Worm (Caenorhabditis elegans) whole organism, L3 larva: ENCODE results near the gene srz-103.

Experiments
- egl-27 ChIP-seq: sonication (generic microtip); optimal IDR thresholded peaks from 4 replicates; lab custom pipeline; 2017; ENCODE audit warnings: missing biosample characterization, missing genetic modification reagents, missing genetic modification characterization
- elt-2 ChIP-seq: sonication (generic microtip); optimal IDR thresholded peaks from 2 replicates; lab custom pipeline; 2016; ENCODE audit warnings: missing genetic modification reagents, mild to moderate bottlenecking, missing genetic modification characterization, missing compliant biosample characterization
- mdl-1 ChIP-seq: fragments of 150-350 bp; optimal IDR thresholded peaks from 2 replicates; lab custom pipeline; 2014; ENCODE audit warnings: missing biosample characterization, missing genetic modification characterization
- nhr-12 ChIP-seq: fragments of 150-350 bp; optimal IDR thresholded peaks from 2 replicates; lab custom pipeline; 2014; ENCODE audit warnings: missing biosample characterization, missing genetic modification characterization
- pqm-1 ChIP-seq: fragments of 150-350 bp; optimal IDR thresholded peaks from 2 replicates; lab custom pipeline; 2017; ENCODE audit warnings: missing biosample characterization, missing genetic modification characterization, inconsistent platforms
- unc-62 ChIP-seq: fragments of 150-350 bp; sonication (generic microtip); optimal IDR thresholded peaks from 4 replicates; lab custom pipeline; 2014; ENCODE audit warnings: missing biosample characterization, missing genetic modification reagents, missing genetic modification characterization

The srz-103 gene

DNA sequence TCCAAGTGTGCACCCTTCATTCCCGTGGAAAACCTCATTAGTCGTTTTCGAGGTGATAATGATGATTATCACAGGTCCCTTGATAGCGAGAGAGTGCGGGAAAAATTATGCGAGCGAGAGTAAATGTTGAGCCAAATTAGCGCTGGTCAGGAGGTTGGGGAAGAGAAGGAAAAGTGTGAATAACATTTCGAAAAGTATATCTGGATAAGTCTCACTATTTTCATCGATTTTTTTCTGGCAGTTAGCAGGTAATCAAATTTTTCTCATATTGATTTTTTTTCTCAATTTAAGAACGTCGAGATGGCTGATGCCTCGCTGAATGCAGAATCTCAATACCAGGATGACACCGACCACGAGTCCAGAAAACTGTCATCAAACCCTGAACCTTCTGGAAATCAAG is 50.1 kb downstream of the srz-103 start, which contains the start of gene W06G6.2 (continued):
- no peak for TF ChIP-seq mdl-1 (tag; lab: Kevin White, UChicago)

- TF ChIP-seq nhr-12 (tag; lab: Kevin White, UChicago): no peak
- TF ChIP-seq pqm-1 (tag; lab: Kevin White, UChicago): peak; percentile 19
- no peak for TF ChIP-seq unc-62 (GFP tag; lab: Kevin White, UChicago)
- no peak for TF ChIP-seq egl-27 (tag; lab: Kevin White, UChicago)
- peak; percentile 73 for TF ChIP-seq elt-2
Observed at ce11 chrV:16627962-16628361, 51.2 kb downstream of the srz-103 start, which contains the start of gene oac-53. oac-53 (minus strand) TSS chrV:16627970.
